Worm (Caenorhabditis elegans) whole organism, young adult: ENCODE data around the gene ess-2.
A peak's percentile ranks its signal among the peaks of the same experiment; 100 is the strongest.

Experiments used
- D2030.7 ChIP-seq: fragments of 200-800 bp; sonication (Bioruptor generic); IDR thresholded peaks from 2 replicates; pipeline ENCODE4 v1.3.6; 2022; ENCODE audit warnings: missing genetic modification reagents, missing genetic modification characterization, missing compliant biosample characterization
- F33H1.4 ChIP-seq: fragments of 200-800 bp; sonication (Bioruptor generic); IDR thresholded peaks from 2 replicates; pipeline ENCODE4 v1.3.6; 2022; ENCODE audit warnings: missing genetic modification reagents, missing genetic modification characterization, missing compliant biosample characterization
- Y95B8A.8 ChIP-seq: fragments of 200-800 bp; sonication (Bioruptor generic); IDR thresholded peaks from 2 replicates; pipeline ENCODE4 v1.3.6; 2022; ENCODE audit warnings: missing genetic modification reagents, missing genetic modification characterization, missing compliant biosample characterization
- athp-1 ChIP-seq: sonication (generic microtip); optimal IDR thresholded peaks from 2 replicates; lab custom pipeline; 2017; ENCODE audit warnings: mild to moderate bottlenecking, missing genetic modification characterization, missing compliant biosample characterization
- ceh-91 ChIP-seq: fragments of 200-800 bp; sonication (Bioruptor generic); IDR thresholded peaks from 2 replicates; pipeline ENCODE4 v1.3.6; 2022; ENCODE audit warnings: missing genetic modification reagents, missing genetic modification characterization, missing compliant biosample characterization
- hmg-20 ChIP-seq: fragments of 200-800 bp; sonication (Bioruptor generic); IDR thresholded peaks from 2 replicates; pipeline ENCODE4 v1.3.6; 2022; ENCODE audit warnings: missing genetic modification reagents, missing genetic modification characterization, missing compliant biosample characterization
- hsf-1 ChIP-seq: fragments of 200-800 bp; sonication (Bioruptor generic); IDR thresholded peaks from 2 replicates; pipeline ENCODE4 v1.3.6; 2022; ENCODE audit warnings: missing genetic modification reagents, missing genetic modification characterization, missing compliant biosample characterization
- lin-54 ChIP-seq: fragments of 200-800 bp; sonication (Bioruptor generic); optimal IDR thresholded peaks from 2 replicates; lab custom pipeline; 2018; ENCODE audit warnings: mild to moderate bottlenecking, missing genetic modification characterization, missing compliant biosample characterization
- madf-6 ChIP-seq: fragments of 200-800 bp; sonication (Bioruptor generic); IDR thresholded peaks from 2 replicates; pipeline ENCODE4 v1.3.6; 2022; ENCODE audit warnings: missing genetic modification reagents, missing genetic modification characterization, missing compliant biosample characterization
- mcd-1 ChIP-seq: fragments of 200-800 bp; sonication (Bioruptor generic); IDR thresholded peaks from 2 replicates; pipeline ENCODE4 v1.3.6; 2022; ENCODE audit warnings: missing genetic modification reagents, missing genetic modification characterization, missing compliant biosample characterization
- nhr-120 ChIP-seq: fragments of 200-800 bp; sonication (Bioruptor generic); IDR thresholded peaks from 2 replicates; pipeline ENCODE4 v1.3.6; 2022; ENCODE audit warnings: missing genetic modification characterization, missing compliant biosample characterization
- sptf-2 ChIP-seq: fragments of 200-800 bp; sonication (Bioruptor generic); optimal IDR thresholded peaks from 2 replicates; lab custom pipeline; 2018; ENCODE audit warnings: mild to moderate bottlenecking, missing genetic modification characterization, missing compliant biosample characterization
- ztf-26 ChIP-seq: sonication (generic microtip); optimal IDR thresholded peaks from 2 replicates; lab custom pipeline; 2017; ENCODE audit warnings: missing genetic modification characterization, missing compliant biosample characterization

The ess-2 gene

ce11 chrIII:8442420-8442819 is 47.7 kb downstream of the ess-2 start:
- TF ChIP-seq hsf-1 (GFP tag; lab: Robert Waterston, UW) = peak; percentile 90

DNA sequence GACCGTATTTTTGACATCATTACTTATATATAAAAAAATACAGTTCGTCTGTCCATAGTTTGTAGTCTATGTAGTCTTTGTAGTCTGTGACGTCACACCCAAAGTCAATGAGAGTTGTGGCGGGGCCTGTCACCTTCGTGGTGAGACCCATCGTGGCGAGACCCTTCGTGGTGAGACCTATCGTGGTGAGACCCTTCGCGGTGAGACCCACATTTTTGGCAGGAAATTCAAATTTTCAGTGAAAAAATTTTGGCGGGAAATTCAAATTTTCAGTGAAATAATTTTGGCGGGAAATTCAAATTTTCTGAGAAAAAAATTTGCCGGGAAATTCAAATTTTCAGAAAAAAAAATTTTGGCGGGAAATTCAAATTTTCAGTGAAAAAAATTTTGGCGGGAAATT is 48.9 kb downstream of the ess-2 start:
- TF ChIP-seq lin-54 (GFP tag; lab: Kevin White, UChicago) (peak; percentile 15), D2030.7 (peak; percentile 32; the same call in 1 of the 2 replicates), ceh-91 (GFP tag; lab: Robert Waterston, UW) (0 out of 2 replicates have a peak, but pooled peaks have one; percentile 28), F33H1.4 (GFP tag; lab: Robert Waterston, UW) (peak; percentile 79), mcd-1 (peak; percentile 44; the same call in 1 of the 2 replicates)

DNA sequence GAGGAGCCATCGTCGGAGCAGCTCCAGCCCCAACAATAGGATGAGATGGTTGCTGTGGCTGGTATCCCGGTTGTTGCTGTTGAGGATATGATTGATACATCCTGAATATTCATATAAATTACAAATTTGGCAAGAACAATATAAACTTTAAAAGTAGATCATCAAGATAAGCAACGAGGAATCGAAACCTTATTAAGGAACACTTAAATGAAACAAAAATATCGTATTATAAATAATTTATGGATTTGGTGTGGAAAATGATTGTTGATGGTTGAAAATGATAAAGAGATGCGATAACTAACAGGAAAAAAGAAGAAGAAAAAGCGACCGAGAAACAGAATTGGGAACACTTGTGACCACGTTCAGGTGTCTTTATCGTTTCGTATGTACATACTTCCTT is 50.8 kb downstream of the ess-2 start, which contains the start of gene pqn-96:
Gene pqn-96 (minus strand): TSS at position 101 of the 400 bp plus-strand sequence.
- TF ChIP-seq athp-1 (no peak), hsf-1 (GFP tag; lab: Robert Waterston, UW) (no peak), nhr-120 (GFP tag; lab: Robert Waterston, UW) (no peak), madf-6 (GFP tag; lab: Robert Waterston, UW) (no peak), sptf-2 (GFP tag; lab: Kevin White, UChicago) (no peak), ztf-26 (tag; lab: Kevin White, UChicago) (no peak), hmg-20 (GFP tag; lab: Robert Waterston, UW) (no peak), Y95B8A.8 (no peak)
